Worm (Caenorhabditis elegans) whole organism, L1 larva: ENCODE data around the gene nhr-164.

Source experiments
- C04F5.9 ChIP-seq: sonication (generic microtip); optimal IDR thresholded peaks from 2 replicates; lab custom pipeline; 2016; ENCODE audit warnings: missing genetic modification characterization, missing compliant biosample characterization
- C16A3.4 ChIP-seq: fragments of 150-350 bp; optimal IDR thresholded peaks from 2 replicates; lab custom pipeline; 2014; ENCODE audit warnings: missing biosample characterization, missing genetic modification characterization
- Y116A8C.19 ChIP-seq: sonication (generic microtip); optimal IDR thresholded peaks from 2 replicates; lab custom pipeline; 2016; ENCODE audit warnings: missing compliant biosample characterization, missing genetic modification characterization, borderline replicate concordance
- alr-1 ChIP-seq: fragments of 200-800 bp; sonication (Bioruptor generic); optimal IDR thresholded peaks from 2 replicates; lab custom pipeline; 2018; ENCODE audit warnings: borderline replicate concordance, mild to moderate bottlenecking, missing genetic modification characterization, missing compliant biosample characterization
- aly-2 ChIP-seq: fragments of 150-350 bp; optimal IDR thresholded peaks from 2 replicates; lab custom pipeline; 2014; ENCODE audit warnings: missing biosample characterization, missing genetic modification characterization
- ama-1 ChIP-seq: fragments of 150-350 bp; optimal IDR thresholded peaks from 2 replicates; lab custom pipeline; 2014
- blmp-1 ChIP-seq: fragments of 150-350 bp; optimal IDR thresholded peaks from 2 replicates; lab custom pipeline; 2014; ENCODE audit warnings: missing biosample characterization, missing genetic modification characterization
- ceh-63 ChIP-seq: fragments of 200-800 bp; sonication (Bioruptor generic); optimal IDR thresholded peaks from 2 replicates; lab custom pipeline; 2018; ENCODE audit warnings: mild to moderate bottlenecking, missing genetic modification characterization, missing compliant biosample characterization
- ceh-8 ChIP-seq: fragments of 200-800 bp; sonication (Bioruptor generic); optimal IDR thresholded peaks from 2 replicates; lab custom pipeline; 2018; ENCODE audit warnings: mild to moderate bottlenecking, missing genetic modification characterization, moderate library complexity, missing compliant biosample characterization
- ceh-82 ChIP-seq, 3 experiments: fragments of 150-350 bp in 1 of 3; sonication (generic microtip) in 2 of 3; optimal IDR thresholded peaks; 2 replicates each; lab custom pipeline; 2014 to 2017; ENCODE audit warnings: missing biosample characterization in 3 of 3, missing genetic modification characterization in 3 of 3
- dpl-1 ChIP-seq, 3 experiments: fragments of 150-350 bp in 2 of 3; sonication (generic microtip) in 1 of 3; optimal IDR thresholded peaks; 2 replicates each; lab custom pipeline; 2014 to 2017; ENCODE audit warnings: missing biosample characterization in 3 of 3, missing genetic modification characterization in 3 of 3, missing genetic modification reagents in 3 of 3
- dsc-1 ChIP-seq: sonication (generic microtip); optimal IDR thresholded peaks from 2 replicates; lab custom pipeline; 2016; ENCODE audit warnings: mild to moderate bottlenecking, missing genetic modification characterization, missing compliant biosample characterization
- efl-1 ChIP-seq, 4 experiments: fragments of 150-350 bp; optimal IDR thresholded peaks in 3 of 4; peaks in 1 of 4; 1 replicate in 1 of 4; 2 replicates in 3 of 4; lab custom pipeline; 2014; ENCODE audit warnings: missing biosample characterization in 2 of 4, missing genetic modification characterization in 2 of 4, missing genetic modification reagents in 2 of 4
- egl-13 ChIP-seq: sonication (generic microtip); optimal IDR thresholded peaks from 2 replicates; lab custom pipeline; 2016; ENCODE audit warnings: missing genotype, missing genetic modification reagents, missing genetic modification characterization, missing compliant biosample characterization
- egl-27 ChIP-seq, 2 experiments: fragments of 150-350 bp in 1 of 2; sonication (generic microtip); optimal IDR thresholded peaks; 3 replicates each; lab custom pipeline; 2017 to 2018; ENCODE audit warnings: missing biosample characterization in 2 of 2, missing genetic modification characterization in 2 of 2, missing genetic modification reagents in 2 of 2
- elt-3 ChIP-seq, 6 experiments: fragments of 150-350 bp in 1 of 6; sonication (generic microtip); optimal IDR thresholded peaks; 2 replicates each; lab custom pipeline; 2017 to 2018; ENCODE audit warnings: missing biosample characterization in 6 of 6, missing genetic modification characterization in 6 of 6, inconsistent platforms in 1 of 6
- fos-1 ChIP-seq: fragments of 150-350 bp; optimal IDR thresholded peaks from 2 replicates; lab custom pipeline; 2014; ENCODE audit warnings: missing biosample characterization, missing genetic modification characterization
- hlh-17 ChIP-seq: fragments of 200-800 bp; sonication (Bioruptor generic); optimal IDR thresholded peaks from 2 replicates; lab custom pipeline; 2018; ENCODE audit warnings: missing genetic modification characterization, mild to moderate bottlenecking, missing compliant biosample characterization, moderate library complexity, borderline replicate concordance
- irx-1 ChIP-seq: sonication (generic microtip); optimal IDR thresholded peaks from 2 replicates; lab custom pipeline; 2016; ENCODE audit warnings: missing genetic modification characterization, missing compliant biosample characterization
- isw-1 ChIP-seq: fragments of 200-800 bp; sonication (Bioruptor generic); IDR thresholded peaks from 2 replicates; pipeline ENCODE4 v1.3.6; 2022; ENCODE audit warnings: missing genetic modification characterization, missing compliant biosample characterization
- lin-14 ChIP-seq: fragments of 200-800 bp; sonication (Bioruptor generic); optimal IDR thresholded peaks from 2 replicates; lab custom pipeline; 2018; ENCODE audit warnings: mild to moderate bottlenecking, missing genetic modification characterization, moderate library complexity, missing compliant biosample characterization
- lin-15B ChIP-seq: fragments of 150-350 bp; sonication (generic microtip); optimal IDR thresholded peaks from 3 replicates; lab custom pipeline; 2014; ENCODE audit warnings: missing biosample characterization, missing genetic modification characterization
- lin-39 ChIP-seq: fragments of 150-350 bp; optimal IDR thresholded peaks from 2 replicates; lab custom pipeline; 2014; ENCODE audit warnings: missing biosample characterization, missing genetic modification reagents, missing genetic modification characterization
- mdl-1 ChIP-seq, 2 experiments: fragments of 150-350 bp; optimal IDR thresholded peaks; 2 replicates each; lab custom pipeline; 2014 to 2017; ENCODE audit warnings: missing biosample characterization in 2 of 2, missing genetic modification characterization in 2 of 2, inconsistent platforms in 1 of 2
- mef-2 ChIP-seq: fragments of 150-350 bp; optimal IDR thresholded peaks from 2 replicates; lab custom pipeline; 2014; ENCODE audit warnings: missing biosample characterization, missing genetic modification characterization
- nhr-12 ChIP-seq: sonication (generic microtip); optimal IDR thresholded peaks from 2 replicates; lab custom pipeline; 2017; ENCODE audit warnings: missing biosample characterization, missing genetic modification characterization
- nhr-19 ChIP-seq: fragments of 200-800 bp; sonication (Bioruptor generic); conservative IDR thresholded peaks from 2 replicates; pipeline ENCODE4 v1.3.6; 2022; ENCODE audit warnings: missing genetic modification characterization, missing compliant biosample characterization
- nhr-237 ChIP-seq: fragments of 150-350 bp; optimal IDR thresholded peaks from 2 replicates; lab custom pipeline; 2014; ENCODE audit warnings: missing biosample characterization, missing genetic modification characterization
- nhr-76 ChIP-seq: sonication (generic microtip); optimal IDR thresholded peaks from 2 replicates; lab custom pipeline; 2017; ENCODE audit warnings: missing biosample characterization, missing genetic modification characterization
- nhr-77 ChIP-seq: fragments of 150-350 bp; optimal IDR thresholded peaks from 2 replicates; lab custom pipeline; 2014; ENCODE audit warnings: missing biosample characterization, missing genetic modification characterization
- pag-3 ChIP-seq: sonication (generic microtip); optimal IDR thresholded peaks from 2 replicates; lab custom pipeline; 2017; ENCODE audit warnings: missing genetic modification characterization, mild to moderate bottlenecking, missing compliant biosample characterization, antibody characterized with exemption, borderline replicate concordance; ENCODE audit not compliant: insufficient read depth
- skn-1 ChIP-seq: fragments of 150-350 bp; optimal IDR thresholded peaks from 2 replicates; lab custom pipeline; 2014; ENCODE audit warnings: missing biosample characterization, missing genetic modification characterization
- snpc-4 ChIP-seq: fragments of 150-350 bp; optimal IDR thresholded peaks from 2 replicates; lab custom pipeline; 2014; ENCODE audit warnings: missing biosample characterization, missing genetic modification characterization
- tbx-2 ChIP-seq: sonication (generic microtip); optimal IDR thresholded peaks from 2 replicates; lab custom pipeline; 2016; ENCODE audit warnings: missing genetic modification characterization, missing compliant biosample characterization
- unc-130 ChIP-seq: fragments of 150-350 bp; optimal IDR thresholded peaks from 2 replicates; lab custom pipeline; 2017; ENCODE audit warnings: missing biosample characterization, missing genetic modification characterization, inconsistent platforms
- unc-86 ChIP-seq: sonication (generic microtip); optimal IDR thresholded peaks from 2 replicates; lab custom pipeline; 2016; ENCODE audit warnings: missing genetic modification characterization, missing compliant biosample characterization
- unc-98 ChIP-seq: fragments of 200-800 bp; sonication (Bioruptor generic); IDR thresholded peaks from 2 replicates; pipeline ENCODE4 v1.3.6; 2022; ENCODE audit warnings: missing genetic modification characterization, missing compliant biosample characterization
- xbp-1 ChIP-seq: sonication (generic microtip); optimal IDR thresholded peaks from 2 replicates; lab custom pipeline; 2016; ENCODE audit warnings: missing genetic modification characterization, missing compliant biosample characterization
- zag-1 ChIP-seq: fragments of 150-350 bp; optimal IDR thresholded peaks from 2 replicates; lab custom pipeline; 2014; ENCODE audit warnings: missing biosample characterization, missing genetic modification characterization
- ztf-11 ChIP-seq, 2 experiments: sonication (generic microtip); optimal IDR thresholded peaks; 2 replicates each; lab custom pipeline; 2016 to 2017; ENCODE audit warnings: missing genetic modification characterization in 2 of 2, missing biosample characterization in 1 of 2, missing compliant biosample characterization in 1 of 2

nhr-164 gene

ce11 chrV:15189567-15189966, 46.0 kb downstream of the nhr-164 start, which contains the start of gene cyn-3 (continued):
- TF ChIP-seq C04F5.9 (tag; lab: Kevin White, UChicago) (no peak), isw-1 (GFP tag; lab: Robert Waterston, UW) (peak; percentile 91), nhr-19 (GFP tag; lab: Robert Waterston, UW) (peak; percentile 92), lin-39 (tag; lab: Kevin White, UChicago) (peak; percentile 86), aly-2 (tag; lab: Kevin White, UChicago) (peak; percentile 83), efl-1 (optimal IDR thresholded peaks at IDR 0.05; lab: Kevin White, UChicago) (peak; percentile 91 to 100), efl-1 (GFP tag; optimal IDR thresholded peaks at IDR 0.05 in 1 of 2; lab: Kevin White, UChicago) (peak; percentile 99 to 100), dsc-1 (tag; lab: Kevin White, UChicago) (peak; percentile 88), mef-2 (peak; percentile 73), xbp-1 (tag; lab: Kevin White, UChicago) (peak; percentile 92), irx-1 (tag; lab: Kevin White, UChicago) (peak; percentile 83), Y116A8C.19 (tag; lab: Kevin White, UChicago) (no peak), unc-86 (tag; lab: Kevin White, UChicago) (peak; percentile 90), fos-1 (peak; percentile 90), nhr-77 (peak; percentile 74), skn-1 (tag; lab: Kevin White, UChicago) (peak; percentile 90), pag-3 (tag; lab: Kevin White, UChicago) (no peak), lin-14 (GFP tag; lab: Kevin White, UChicago) (peak; percentile 92), ceh-8 (GFP tag; lab: Kevin White, UChicago) (peak; percentile 10), egl-27 (tag; optimal IDR thresholded peaks at IDR 0.05; lab: Kevin White, UChicago) (no peak), alr-1 (no peak), ama-1 (lab: Kevin White, UChicago) (peak; percentile 66), zag-1 (tag; lab: Kevin White, UChicago) (no peak), snpc-4 (tag; lab: Kevin White, UChicago) (peak; percentile 74), nhr-76 (tag; lab: Kevin White, UChicago) (no peak), hlh-17 (GFP tag; lab: Kevin White, UChicago) (no peak), C16A3.4 (tag; lab: Kevin White, UChicago) (peak; percentile 95), nhr-237 (tag; lab: Kevin White, UChicago) (peak; percentile 77), ceh-82 (tag; optimal IDR thresholded peaks at IDR 0.05; lab: Kevin White, UChicago) (peak; percentile 80 to 95 (median 81)), tbx-2 (tag; lab: Kevin White, UChicago) (peak; percentile 94), mdl-1 (tag; optimal IDR thresholded peaks at IDR 0.05; lab: Kevin White, UChicago) (peak in 1 of 2 experiments; percentile 85), unc-130 (tag; lab: Kevin White, UChicago) (peak; percentile 83), lin-15B (tag; lab: Kevin White, UChicago) (peak; percentile 96), unc-98 (GFP tag; lab: Robert Waterston, UW) (peak; percentile 8; the same call in 1 of the 2 replicates), dpl-1 (GFP tag; optimal IDR thresholded peaks at IDR 0.05; lab: Kevin White, UChicago) (peak; percentile 99), blmp-1 (tag; lab: Kevin White, UChicago) (peak; percentile 91), ztf-11 (tag; optimal IDR thresholded peaks at IDR 0.05; lab: Kevin White, UChicago) (peak in 1 of 2 experiments; percentile 17), ceh-63 (no peak), nhr-12 (no peak), egl-13 (tag; lab: Kevin White, UChicago) (peak; percentile 79), elt-3 (tag; optimal IDR thresholded peaks at IDR 0.05; lab: Kevin White, UChicago) (peak in 3 of 6 experiments; percentile 29 to 89 (median 83))
